Worm (Caenorhabditis elegans): ENCODE data around the gene K11D12.13.

ce11 chrV:5001386-5001785 is 31.8 kb upstream of the K11D12.13 start, which contains the start of gene srr-8:
- TF ChIP-seq nhr-76 (tag; optimal IDR thresholded peaks at IDR 0.05) (no peak), jun-1 (tag; optimal IDR thresholded peaks at IDR 0.05) (no peak), ceh-44 (GFP tag; IDR thresholded peaks at IDR 0.05) (no peak), nhr-237 (tag; optimal IDR thresholded peaks at IDR 0.05) (no peak), dmd-9 (GFP tag; IDR thresholded peaks at IDR 0.05) (no peak), lsy-2 (tag; optimal IDR thresholded peaks at IDR 0.05) (no peak), nhr-6 (tag; optimal IDR thresholded peaks at IDR 0.05) (no peak), spr-1 (tag; optimal IDR thresholded peaks at IDR 0.05) (no peak), nhr-41 (GFP tag; IDR thresholded peaks at IDR 0.05) (no peak), fos-1 (tag; optimal IDR thresholded peaks at IDR 0.05) (no peak)
